Fruit fly (Drosophila melanogaster): Measurements from ENCODE around the gene COX8.
A peak's percentile ranks its signal among the peaks of the same experiment; 100 is the strongest.

The COX8 gene

DNA sequence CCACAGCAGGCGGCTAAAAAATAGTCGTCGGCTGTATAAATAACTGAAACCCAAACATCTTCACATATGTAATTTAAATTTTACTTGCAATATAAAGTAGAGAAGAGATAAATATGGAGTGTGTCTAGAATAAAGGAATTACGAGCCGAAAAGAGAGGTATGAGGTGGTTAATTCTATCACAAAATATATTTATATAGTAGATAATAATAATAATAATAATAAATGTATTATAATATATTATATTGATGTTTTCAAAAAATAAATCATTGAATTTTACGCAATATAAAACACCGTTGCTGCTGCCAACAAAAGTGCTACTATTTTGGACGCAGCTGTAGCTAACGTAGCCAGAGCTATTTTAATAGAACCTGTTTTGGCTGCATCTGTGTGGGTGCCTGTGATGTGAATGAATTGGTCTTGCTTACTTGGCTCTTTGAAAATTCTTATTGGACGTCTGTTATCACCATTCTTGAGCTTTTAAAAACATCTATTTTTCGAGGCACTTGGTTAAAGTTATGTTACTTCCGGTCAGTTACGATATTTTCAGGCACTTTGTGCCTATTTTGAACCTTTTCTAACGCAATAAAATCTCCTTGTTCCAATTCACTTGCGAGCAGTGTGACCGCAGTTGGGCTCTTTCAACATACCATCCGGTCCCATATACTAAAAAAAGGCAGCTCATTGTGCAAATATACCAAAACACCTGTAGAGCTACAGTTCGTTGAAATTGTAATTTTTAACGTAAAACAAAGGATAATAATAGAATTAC is 42.2 kb downstream of the COX8 start, which contains the start of gene Hr78 (continued):
- TF ChIP-seq CG4730 (GFP tag; IDR thresholded peaks at IDR 0.05) = no peak
- peak; percentile 40 for TF ChIP-seq CG6654 (GFP tag; optimal IDR thresholded peaks at IDR 0.05)
- no peak for TF ChIP-seq MTF-1 (GFP tag; optimal IDR thresholded peaks at IDR 0.05; ENCODE audit: borderline replicate concordance)
- no peak for TF ChIP-seq CG16779 (GFP tag; IDR thresholded peaks at IDR 0.05)
- peak; percentile 67 for TF ChIP-seq CG33557 (GFP tag; optimal IDR thresholded peaks at IDR 0.05)
- peak; percentile 31 for TF ChIP-seq CG5245 (GFP tag; optimal IDR thresholded peaks at IDR 0.05)
- TF ChIP-seq dati (GFP tag; IDR thresholded peaks at IDR 0.05) = no peak
- peak; percentile 76 for TF ChIP-seq CG17568 (GFP tag; optimal IDR thresholded peaks at IDR 0.05)
- TF ChIP-seq jumu (GFP tag; optimal IDR thresholded peaks at IDR 0.05) = no peak
- peak; percentile 71 for TF ChIP-seq CG7271 (tag; optimal IDR thresholded peaks at IDR 0.05)
- no peak for TF ChIP-seq CG13624 (GFP tag; optimal IDR thresholded peaks at IDR 0.05)
- TF ChIP-seq bowl (GFP tag; IDR thresholded peaks at IDR 0.05) = no peak
- peak; percentile 77 for TF ChIP-seq ind (GFP tag; optimal IDR thresholded peaks at IDR 0.05)
- no peak for TF ChIP-seq wor (GFP tag; IDR thresholded peaks at IDR 0.05)
- TF ChIP-seq CG34376 (GFP tag; optimal IDR thresholded peaks at IDR 0.05) = peak; percentile 15
- TF ChIP-seq chif (GFP tag; optimal IDR thresholded peaks at IDR 0.05) = no peak
- TF ChIP-seq aop (GFP tag; IDR thresholded peaks at IDR 0.05) = no peak
- peak; percentile 68 for TF ChIP-seq B-H2 (GFP tag; optimal IDR thresholded peaks at IDR 0.05)
- TF ChIP-seq gfzf (GFP tag; optimal IDR thresholded peaks at IDR 0.05) = peak; percentile 88
- peak; percentile 54 for TF ChIP-seq Usf (GFP tag; optimal IDR thresholded peaks at IDR 0.05)
- TF ChIP-seq CG30020 (tag; optimal IDR thresholded peaks at IDR 0.05) = peak; percentile 50
- no peak for TF ChIP-seq prd (optimal IDR thresholded peaks at IDR 0.05)
- TF ChIP-seq prd (GFP tag; IDR thresholded peaks at IDR 0.05) = peak; percentile 77
- no peak for TF ChIP-seq ssp (GFP tag; IDR thresholded peaks at IDR 0.05)
- no peak for TF ChIP-seq lov (optimal IDR thresholded peaks at IDR 0.05)
- 0 out of 3 replicates have a peak, but pooled peaks have one; percentile 54 for TF ChIP-seq lov (GFP tag; IDR thresholded peaks at IDR 0.05)
- peak; percentile 75 for TF ChIP-seq nom (GFP tag; optimal IDR thresholded peaks at IDR 0.05)
- no peak for TF ChIP-seq CG4854 (GFP tag; optimal IDR thresholded peaks at IDR 0.05)
- TF ChIP-seq bsh (GFP tag; optimal IDR thresholded peaks at IDR 0.05) = peak; percentile 80 to 81
- peak; percentile 60; the same call in 2 of the 3 replicates for TF ChIP-seq tgo (GFP tag; IDR thresholded peaks at IDR 0.05)
- TF ChIP-seq Ptx1 (GFP tag; IDR thresholded peaks at IDR 0.05) = peak; percentile 72
- TF ChIP-seq Hr39 (optimal IDR thresholded peaks at IDR 0.05) = no peak
- peak; percentile 80 for TF ChIP-seq dysf (GFP tag; IDR thresholded peaks at IDR 0.05)
- peak; percentile 88 for TF ChIP-seq sens (GFP tag)
- peak; percentile 89; the same call in 2 of the 3 replicates for TF ChIP-seq CG11695 (GFP tag; IDR thresholded peaks at IDR 0.05)
- TF ChIP-seq CG31441 (GFP tag; IDR thresholded peaks at IDR 0.05) = peak; percentile 89
- no peak for TF ChIP-seq Dad (GFP tag; optimal IDR thresholded peaks at IDR 0.05)
- peak; percentile 55 for TF ChIP-seq CG30403 (GFP tag; optimal IDR thresholded peaks at IDR 0.05)
- no peak for TF ChIP-seq bigmax (GFP tag; optimal IDR thresholded peaks at IDR 0.05)
- no peak for TF ChIP-seq Nf-YA (GFP tag; IDR thresholded peaks at IDR 0.05)
- no peak for TF ChIP-seq Gsc (GFP tag; IDR thresholded peaks at IDR 0.05)
- TF ChIP-seq al (GFP tag; IDR thresholded peaks at IDR 0.05) = peak; percentile 58; the same call in 1 of the 2 replicates
- peak; percentile 3 for TF ChIP-seq lilli (GFP tag; optimal IDR thresholded peaks at IDR 0.05)
- peak; percentile 70 for TF ChIP-seq fd3F (GFP tag; optimal IDR thresholded peaks at IDR 0.05)
- TF ChIP-seq B-H1 (GFP tag; IDR thresholded peaks at IDR 0.05) = no peak; the same call in 2 of the 3 replicates
- TF ChIP-seq repo (GFP tag; optimal IDR thresholded peaks at IDR 0.05) = no peak
- TF ChIP-seq insv (GFP tag; optimal IDR thresholded peaks at IDR 0.05) = peak; percentile 89 to 99
- TF ChIP-seq gem (tag; optimal IDR thresholded peaks at IDR 0.05) = peak; percentile 92
- TF ChIP-seq Hr78 (GFP tag; optimal IDR thresholded peaks at IDR 0.05) = peak in 1 of 2 experiments; percentile 95
- TF ChIP-seq sim (GFP tag; IDR thresholded peaks at IDR 0.05) = no peak
- TF ChIP-seq Ets97D (GFP tag; optimal IDR thresholded peaks at IDR 0.05) = peak; percentile 63

Measured in whole organism, embryonic.